Worm (Caenorhabditis elegans) whole organism, midembryonic: Measurements from ENCODE around the gene srlf-19.

ENCODE experiments used
- T22C8.4 ChIP-seq: fragments of 200-800 bp; sonication (Bioruptor generic); IDR thresholded peaks from 2 replicates; pipeline ENCODE4 v1.3.6; 2022; ENCODE audit warnings: missing genetic modification characterization, missing compliant biosample characterization
- cog-1 ChIP-seq: sonication (generic microtip); optimal IDR thresholded peaks from 2 replicates; lab custom pipeline; 2016; ENCODE audit warnings: missing genetic modification characterization, missing compliant biosample characterization
- flt-1 ChIP-seq: fragments of 200-800 bp; sonication (Bioruptor generic); IDR thresholded peaks from 2 replicates; pipeline ENCODE4 v1.3.6; 2022; ENCODE audit warnings: missing genetic modification characterization, missing compliant biosample characterization
- klf-2 ChIP-seq: fragments of 200-800 bp; sonication (Bioruptor generic); conservative IDR thresholded peaks from 2 replicates; pipeline ENCODE4 v1.3.6; 2022; ENCODE audit warnings: missing genetic modification reagents, missing genetic modification characterization, missing compliant biosample characterization
- med-1 ChIP-seq: sonication (generic microtip); optimal IDR thresholded peaks from 2 replicates; lab custom pipeline; 2017; ENCODE audit warnings: missing genetic modification characterization, mild to moderate bottlenecking, missing compliant biosample characterization, antibody characterized with exemption, missing genetic modification reagents; ENCODE audit not compliant: insufficient read depth
- ref-1 ChIP-seq: fragments of 200-800 bp; sonication (Bioruptor generic); conservative IDR thresholded peaks from 2 replicates; pipeline ENCODE4 v1.3.6; 2022; ENCODE audit warnings: missing genetic modification reagents, missing genetic modification characterization, missing compliant biosample characterization
- tab-1 ChIP-seq: fragments of 200-800 bp; sonication (Bioruptor generic); IDR thresholded peaks from 2 replicates; pipeline ENCODE4 v1.3.6; 2022; ENCODE audit warnings: missing genetic modification characterization, missing compliant biosample characterization
- ztf-23 ChIP-seq: fragments of 200-800 bp; sonication (Bioruptor generic); IDR thresholded peaks from 2 replicates; pipeline ENCODE4 v1.3.6; 2022; ENCODE audit warnings: missing genetic modification reagents, missing genetic modification characterization, missing compliant biosample characterization
- ztf-29 ChIP-seq: fragments of 200-800 bp; sonication (Bioruptor generic); IDR thresholded peaks from 2 replicates; pipeline ENCODE4 v1.3.6; 2022; ENCODE audit warnings: missing genetic modification reagents, missing genetic modification characterization, missing compliant biosample characterization

Gene srlf-19

DNA sequence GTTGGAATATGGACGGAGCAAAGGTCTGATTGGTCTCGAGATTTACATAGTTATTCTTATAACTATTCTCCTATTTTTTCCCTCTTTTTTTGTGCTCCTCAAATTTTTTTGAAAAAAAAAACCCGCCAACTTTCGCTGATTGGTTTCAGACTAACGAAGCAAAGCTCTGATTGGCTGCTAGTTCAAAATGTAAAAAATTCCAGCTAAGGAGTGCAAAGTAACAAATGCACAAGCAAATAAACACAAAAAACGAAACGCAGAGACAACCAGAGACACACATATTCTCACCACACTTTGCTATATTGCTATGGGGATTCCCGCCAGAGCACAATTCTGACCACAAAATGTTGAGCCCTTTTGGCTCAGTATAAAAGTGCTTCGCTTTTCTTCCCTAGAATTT, 7.9 kb upstream of the srlf-19 start, which contains the start of gene T01G6.1:
TSS of gene T01G6.1 (plus strand) at position 301 of the 400 bp plus-strand sequence.
- no peak for TF ChIP-seq cog-1 (tag; lab: Kevin White, UChicago)
- no peak for TF ChIP-seq ztf-23

DNA sequence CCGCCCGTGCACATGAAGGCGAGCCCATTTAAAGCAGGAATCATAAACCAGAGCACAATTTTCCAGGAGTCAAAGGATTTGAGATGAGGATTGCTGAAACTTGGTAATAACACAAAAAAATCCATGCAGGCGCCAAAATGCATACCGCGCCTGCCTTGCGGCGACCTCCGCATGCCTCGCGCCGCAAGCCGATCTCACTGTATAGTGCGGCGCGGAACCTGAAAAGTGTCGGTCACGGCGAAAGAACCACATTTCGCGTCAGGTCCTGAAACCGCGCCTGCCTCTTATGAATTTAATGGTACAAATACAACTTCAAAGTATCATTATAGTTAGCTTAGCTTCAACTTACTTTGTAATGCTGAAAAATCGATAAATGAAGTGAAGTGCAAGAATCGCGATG, 4.8 kb upstream of the srlf-19 start:
- TF ChIP-seq klf-2 (GFP tag; lab: Robert Waterston, UW) (no peak), tab-1 (GFP tag; lab: Robert Waterston, UW) (no peak)

DNA sequence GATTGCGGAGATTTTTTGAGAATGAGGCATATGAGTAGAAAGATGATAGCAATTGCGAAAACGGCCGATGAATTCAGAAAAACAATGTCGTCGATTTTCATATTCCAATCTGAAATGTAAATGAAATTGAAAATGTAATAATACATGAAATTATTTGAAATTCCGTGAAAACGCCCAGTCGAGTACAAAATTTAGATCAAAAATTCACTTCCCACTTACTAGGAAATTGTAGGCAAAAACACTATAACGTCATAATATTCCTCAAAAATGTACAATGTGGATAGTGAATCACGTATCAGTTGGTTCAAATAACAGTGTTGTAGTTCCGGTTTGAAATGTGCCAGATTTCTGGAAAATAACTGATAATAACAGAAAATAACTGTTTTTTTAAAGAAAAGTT, 4.1 kb upstream of the srlf-19 start, which contains the start of gene str-256:
TSS of gene str-256 (minus strand) at position 101 of the 400 bp plus-strand sequence.
- TF ChIP-seq med-1 (GFP tag; lab: Kevin White, UChicago) (no peak), klf-2 (GFP tag; lab: Robert Waterston, UW) (no peak), cog-1 (tag; lab: Kevin White, UChicago) (no peak), T22C8.4 (GFP tag; lab: Robert Waterston, UW) (no peak), ztf-23 (no peak), ztf-29 (GFP tag; lab: Robert Waterston, UW) (no peak), tab-1 (GFP tag; lab: Robert Waterston, UW) (no peak), flt-1 (no peak), ref-1 (no peak)

- no peak for TF ChIP-seq ztf-23
- no peak for TF ChIP-seq klf-2 (GFP tag; lab: Robert Waterston, UW)
- no peak for TF ChIP-seq tab-1 (GFP tag; lab: Robert Waterston, UW)
These were observed 2.5 kb upstream of the srlf-19 start, which contains the start of gene T01G6.10 for ce11 chrV:502803-503273. T01G6.10 (minus strand) TSS chrV:503223.

ce11 chrV:503728-504127, 1.6 kb upstream of the srlf-19 start, which contains the start of gene srlf-35:
srlf-35 (plus strand) TSS chrV:504028.
- TF ChIP-seq klf-2 (GFP tag; lab: Robert Waterston, UW), result no peak
- TF ChIP-seq med-1 (GFP tag; lab: Kevin White, UChicago), result no peak
- TF ChIP-seq ztf-29 (GFP tag; lab: Robert Waterston, UW), result no peak
- no peak for TF ChIP-seq ztf-23
- no peak for TF ChIP-seq ref-1
- TF ChIP-seq cog-1 (tag; lab: Kevin White, UChicago), result no peak
- no peak for TF ChIP-seq T22C8.4 (GFP tag; lab: Robert Waterston, UW)
- TF ChIP-seq tab-1 (GFP tag; lab: Robert Waterston, UW), result no peak
- TF ChIP-seq flt-1, result no peak

- TF ChIP-seq cog-1 (tag; lab: Kevin White, UChicago) (no peak), ref-1 (no peak), tab-1 (GFP tag; lab: Robert Waterston, UW) (no peak), klf-2 (GFP tag; lab: Robert Waterston, UW) (no peak), med-1 (GFP tag; lab: Kevin White, UChicago) (no peak), ztf-23 (no peak), ztf-29 (GFP tag; lab: Robert Waterston, UW) (no peak), T22C8.4 (GFP tag; lab: Robert Waterston, UW) (no peak), flt-1 (no peak)
These were observed 7.1 kb downstream of the srlf-19 start, which contains the start of gene srh-37 for ce11 chrV:512420-512819. srh-37 (minus strand) TSS chrV:512520.

DNA sequence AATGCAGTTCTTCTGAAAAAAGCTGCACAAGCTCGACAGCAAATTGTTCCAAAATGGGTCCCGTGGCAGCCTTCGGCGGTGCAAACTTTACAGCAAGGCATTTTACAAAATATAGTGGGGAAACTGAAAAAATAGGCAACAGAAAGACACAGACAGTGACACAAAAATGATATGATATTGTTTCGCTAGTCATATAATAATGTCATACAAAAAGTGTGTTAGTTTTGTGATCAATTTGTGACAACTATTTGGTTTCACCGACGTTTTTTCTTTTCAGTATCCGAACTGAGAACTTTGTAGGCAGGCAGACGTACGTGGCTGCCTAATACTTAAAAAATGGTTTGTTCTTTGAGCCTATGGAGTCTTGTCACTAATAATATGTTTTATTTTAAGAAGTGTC, 14.2 kb downstream of the srlf-19 start, which contains the start of gene nhr-210:
TSS of gene nhr-210 (minus strand) at position 101 of the 400 bp plus-strand sequence.
- TF ChIP-seq ztf-23 (no peak), ztf-29 (GFP tag; lab: Robert Waterston, UW) (no peak), T22C8.4 (GFP tag; lab: Robert Waterston, UW) (no peak), tab-1 (GFP tag; lab: Robert Waterston, UW) (no peak), ref-1 (no peak), klf-2 (GFP tag; lab: Robert Waterston, UW) (no peak), cog-1 (tag; lab: Kevin White, UChicago) (no peak), flt-1 (no peak), med-1 (GFP tag; lab: Kevin White, UChicago) (no peak)

- no peak for TF ChIP-seq ztf-29 (GFP tag; lab: Robert Waterston, UW)
- no peak for TF ChIP-seq flt-1
- no peak for TF ChIP-seq ztf-23
- TF ChIP-seq klf-2 (GFP tag; lab: Robert Waterston, UW), result no peak
- no peak for TF ChIP-seq cog-1 (tag; lab: Kevin White, UChicago)
- TF ChIP-seq ref-1, result no peak
- TF ChIP-seq med-1 (GFP tag; lab: Kevin White, UChicago), result no peak
- no peak for TF ChIP-seq T22C8.4 (GFP tag; lab: Robert Waterston, UW)
- TF ChIP-seq tab-1 (GFP tag; lab: Robert Waterston, UW), result no peak
These were observed 16.2 kb downstream of the srlf-19 start, which contains the start of gene srw-107 for ce11 chrV:521517-521916. srw-107 (minus strand) TSS chrV:521617.

- TF ChIP-seq klf-2 (GFP tag; lab: Robert Waterston, UW) (no peak), tab-1 (GFP tag; lab: Robert Waterston, UW) (no peak), ztf-29 (GFP tag; lab: Robert Waterston, UW) (no peak), T22C8.4 (GFP tag; lab: Robert Waterston, UW) (no peak), ref-1 (no peak), ztf-23 (no peak), med-1 (GFP tag; lab: Kevin White, UChicago) (no peak), flt-1 (no peak)
These were observed 18.8 kb downstream of the srlf-19 start, which contains the start of gene lipl-3 for ce11 chrV:524058-524457. lipl-3 (minus strand) TSS chrV:524218.

ce11 chrV:525040-525439, 19.7 kb downstream of the srlf-19 start, which contains the start of gene R11G11.16:
R11G11.16 (minus strand) TSS chrV:525140.
- TF ChIP-seq ztf-23, result no peak
- no peak for TF ChIP-seq flt-1
- no peak for TF ChIP-seq tab-1 (GFP tag; lab: Robert Waterston, UW)
- no peak for TF ChIP-seq ztf-29 (GFP tag; lab: Robert Waterston, UW)
- no peak for TF ChIP-seq cog-1 (tag; lab: Kevin White, UChicago)
- no peak for TF ChIP-seq med-1 (GFP tag; lab: Kevin White, UChicago)
- no peak for TF ChIP-seq ref-1
- TF ChIP-seq klf-2 (GFP tag; lab: Robert Waterston, UW), result no peak
- no peak for TF ChIP-seq T22C8.4 (GFP tag; lab: Robert Waterston, UW)
